Fruit fly (Drosophila melanogaster) whole organism, embryonic: ENCODE data around the gene CG2247.

Source experiments
- Bdp1 ChIP-seq: fragments of 200-800 bp; sonication (Bioruptor generic); optimal IDR thresholded peaks from 3 replicates; lab custom pipeline; 2016; ENCODE audit warnings: missing biosample characterization, missing genetic modification characterization
- Bgb ChIP-seq: fragments of 200-800 bp; sonication (Bioruptor generic); IDR thresholded peaks from 2 replicates; pipeline ENCODE4 v1.3.6; 2022; ENCODE audit warnings: missing biosample characterization, missing genetic modification characterization; ENCODE audit not compliant: partially characterized antibody
- Blimp-1 ChIP-seq: fragments of 200-800 bp; sonication (Bioruptor generic); optimal IDR thresholded peaks from 3 replicates; lab custom pipeline; 2018; ENCODE audit warnings: missing biosample characterization, missing genetic modification characterization, mild to moderate bottlenecking, moderate library complexity, missing genetic modification reagents
- BtbVII ChIP-seq: fragments of 200-800 bp; sonication (Bioruptor generic); optimal IDR thresholded peaks from 3 replicates; lab custom pipeline; 2017; ENCODE audit warnings: missing biosample characterization, mild to moderate bottlenecking, missing genetic modification characterization
- CG10462 ChIP-seq: fragments of 200-800 bp; sonication (Bioruptor generic); optimal IDR thresholded peaks from 2 replicates; lab custom pipeline; 2016; ENCODE audit warnings: missing biosample characterization, missing genetic modification characterization
- CG10543 ChIP-seq: fragments of 200-800 bp; sonication (Bioruptor generic); optimal IDR thresholded peaks from 3 replicates; lab custom pipeline; 2017; ENCODE audit warnings: missing biosample characterization, mild to moderate bottlenecking, missing genetic modification characterization, moderate library complexity
- CG11696 ChIP-seq: fragments of 200-800 bp; sonication (Bioruptor generic); IDR thresholded peaks from 2 replicates; pipeline ENCODE4 v1.3.6; 2022; ENCODE audit warnings: missing biosample characterization, missing genetic modification characterization
- CG13287 ChIP-seq: fragments of 200-800 bp; sonication (Bioruptor generic); IDR thresholded peaks from 2 replicates; pipeline ENCODE4 v1.3.6; 2022; ENCODE audit warnings: missing biosample characterization, missing genetic modification characterization; ENCODE audit not compliant: partially characterized antibody
- CG15479 ChIP-seq: fragments of 200-800 bp; sonication (Bioruptor generic); optimal IDR thresholded peaks from 3 replicates; lab custom pipeline; 2019; ENCODE audit warnings: missing biosample characterization, mild to moderate bottlenecking, missing genetic modification characterization, moderate library complexity
- CG17829 ChIP-seq: fragments of 200-800 bp; optimal IDR thresholded peaks from 2 replicates; lab custom pipeline; 2019; ENCODE audit warnings: missing biosample characterization, mild to moderate bottlenecking, missing genetic modification characterization, moderate library complexity
- CG30403 ChIP-seq: fragments of 200-800 bp; sonication (Bioruptor generic); optimal IDR thresholded peaks from 3 replicates; lab custom pipeline; 2016; ENCODE audit warnings: missing biosample characterization, missing genetic modification characterization
- CG32532 ChIP-seq: fragments of 200-800 bp; sonication (Bioruptor generic); IDR thresholded peaks from 2 replicates; pipeline ENCODE4 v1.3.6; 2022; ENCODE audit warnings: missing biosample characterization, missing genetic modification characterization
- CG34224 ChIP-seq: fragments of 200-800 bp; sonication (Bioruptor generic); IDR thresholded peaks from 3 replicates; pipeline ENCODE4 v1.3.6; 2022; ENCODE audit warnings: missing biosample characterization, missing genetic modification characterization; ENCODE audit not compliant: partially characterized antibody
- CG34422 ChIP-seq: fragments of 200-800 bp; sonication (Bioruptor generic); IDR thresholded peaks from 3 replicates; pipeline ENCODE4 v1.3.6; 2022; ENCODE audit warnings: missing biosample characterization, missing genetic modification characterization
- CG3847 ChIP-seq: fragments of 200-800 bp; sonication (Bioruptor generic); IDR thresholded peaks from 2 replicates; pipeline ENCODE4 v1.3.6; 2022; ENCODE audit warnings: missing biosample characterization, missing genetic modification characterization
- CG6689 ChIP-seq: fragments of 200-800 bp; sonication (Bioruptor generic); IDR thresholded peaks from 2 replicates; pipeline ENCODE4 v1.3.6; 2022; ENCODE audit warnings: missing biosample characterization, missing genetic modification characterization
- CG7928 ChIP-seq: fragments of 200-800 bp; sonication (Bioruptor generic); optimal IDR thresholded peaks from 2 replicates; lab custom pipeline; 2017; ENCODE audit warnings: missing biosample characterization, mild to moderate bottlenecking, missing genetic modification characterization
- CG8089 ChIP-seq: fragments of 200-800 bp; sonication (Bioruptor generic); optimal IDR thresholded peaks from 3 replicates; lab custom pipeline; 2016; ENCODE audit warnings: missing biosample characterization, missing genetic modification characterization
- Ets65A ChIP-seq: fragments of 200-800 bp; sonication (Bioruptor generic); peaks from one replicate; lab custom pipeline; 2016; ENCODE audit warnings: missing biosample characterization, missing genetic modification characterization
- Hmr ChIP-seq: fragments of 200-800 bp; sonication (Bioruptor generic); optimal IDR thresholded peaks from 3 replicates; lab custom pipeline; 2017; ENCODE audit warnings: mild to moderate bottlenecking, missing biosample characterization, missing genetic modification reagents, missing genetic modification characterization
- Jarid2 ChIP-seq: fragments of 200-800 bp; sonication (Bioruptor generic); optimal IDR thresholded peaks from 3 replicates; lab custom pipeline; 2017; ENCODE audit warnings: mild to moderate bottlenecking, missing biosample characterization, missing genetic modification reagents, missing genetic modification characterization
- Meics ChIP-seq: fragments of 200-800 bp; sonication (Bioruptor generic); optimal IDR thresholded peaks from 2 replicates; lab custom pipeline; 2017; ENCODE audit warnings: missing biosample characterization, mild to moderate bottlenecking, missing genetic modification characterization
- NfI ChIP-seq: fragments of 200-800 bp; sonication (Bioruptor generic); optimal IDR thresholded peaks from 3 replicates; lab custom pipeline; 2018; ENCODE audit warnings: missing biosample characterization, mild to moderate bottlenecking, missing genetic modification characterization, moderate library complexity
- Opbp ChIP-seq: fragments of 200-800 bp; sonication (Bioruptor generic); IDR thresholded peaks from 3 replicates; pipeline ENCODE4 v1.3.6; 2022; ENCODE audit warnings: missing biosample characterization, missing genetic modification characterization; ENCODE audit not compliant: partially characterized antibody
- PHDP ChIP-seq: fragments of 200-800 bp; sonication (Bioruptor generic); optimal IDR thresholded peaks from 3 replicates; lab custom pipeline; 2018; ENCODE audit warnings: missing biosample characterization, mild to moderate bottlenecking, missing genetic modification characterization, moderate library complexity
- Rfx ChIP-seq: fragments of 200-800 bp; sonication (Bioruptor generic); IDR thresholded peaks from 2 replicates; pipeline ENCODE4 v1.3.6; 2022; ENCODE audit warnings: missing biosample characterization, missing genetic modification characterization
- Sox102F ChIP-seq: fragments of 200-800 bp; sonication (Bioruptor generic); optimal IDR thresholded peaks from 2 replicates; lab custom pipeline; 2018; ENCODE audit warnings: missing biosample characterization, mild to moderate bottlenecking, missing genetic modification characterization, moderate library complexity
- Stat92E ChIP-seq, 3 experiments: fragments of >200 bp in 2 of 3; fragments of 200-800 bp in 1 of 3; sonication (Bioruptor generic) in 1 of 3; optimal IDR thresholded peaks; 2 replicates each; lab custom pipeline; 2017 to 2019; ENCODE audit warnings: missing biosample characterization in 3 of 3, missing genetic modification characterization in 3 of 3, mild to moderate bottlenecking in 1 of 3, moderate library complexity in 1 of 3
- Xbp1 ChIP-seq: fragments of 200-800 bp; sonication (Bioruptor generic); optimal IDR thresholded peaks from 3 replicates; lab custom pipeline; 2016; ENCODE audit warnings: missing biosample characterization, mild to moderate bottlenecking, missing genetic modification characterization
- ab ChIP-seq: fragments of 200-800 bp; sonication (Bioruptor generic); optimal IDR thresholded peaks from 2 replicates; lab custom pipeline; 2016; ENCODE audit warnings: missing biosample characterization, missing genetic modification characterization
- ac ChIP-seq: fragments of 200-800 bp; sonication (Bioruptor generic); optimal IDR thresholded peaks from 3 replicates; lab custom pipeline; 2017; ENCODE audit warnings: missing biosample characterization, mild to moderate bottlenecking, missing genetic modification characterization
- amos ChIP-seq: fragments of 200-800 bp; sonication (Bioruptor generic); IDR thresholded peaks from 2 replicates; pipeline ENCODE4 v1.3.6; 2022; ENCODE audit warnings: missing biosample characterization, missing genetic modification characterization; ENCODE audit not compliant: partially characterized antibody
- bcd ChIP-seq: fragments of 200-800 bp; sonication (Bioruptor generic); optimal IDR thresholded peaks from 2 replicates; lab custom pipeline; 2017; ENCODE audit warnings: missing biosample characterization, mild to moderate bottlenecking, missing genetic modification characterization
- chinmo ChIP-seq: fragments of 200-800 bp; sonication (Bioruptor generic); IDR thresholded peaks from 4 replicates; pipeline ENCODE4 v1.3.6; 2022; ENCODE audit warnings: missing biosample characterization, missing genetic modification characterization; ENCODE audit not compliant: partially characterized antibody
- chm ChIP-seq: fragments of 200-800 bp; sonication (Bioruptor generic); IDR thresholded peaks from 2 replicates; pipeline ENCODE4 v1.3.6; 2022; ENCODE audit warnings: missing biosample characterization, missing genetic modification characterization
- dati ChIP-seq: fragments of 200-800 bp; sonication (Bioruptor generic); IDR thresholded peaks from 2 replicates; pipeline ENCODE4 v1.3.6; 2022; ENCODE audit warnings: missing biosample characterization, missing genetic modification characterization
- gem ChIP-seq: fragments of 200-800 bp; sonication (Bioruptor generic); optimal IDR thresholded peaks from 2 replicates; lab custom pipeline; 2019; ENCODE audit warnings: missing biosample characterization, mild to moderate bottlenecking, missing genetic modification characterization, moderate library complexity
- her ChIP-seq: fragments of 200-800 bp; sonication (Bioruptor generic); optimal IDR thresholded peaks from 2 replicates; lab custom pipeline; 2016; ENCODE audit warnings: missing biosample characterization, missing genetic modification characterization
- hkb ChIP-seq, 2 experiments: fragments of 200-800 bp in 1 of 2; fragments of >200 bp in 1 of 2; sonication (Bioruptor generic) in 1 of 2; IDR thresholded peaks in 1 of 2; optimal IDR thresholded peaks in 1 of 2; 2 replicates each; pipeline versions ENCODE4 v1.3.6 to Lab custom; 2017 to 2022; ENCODE audit warnings: missing biosample characterization in 1 of 2, missing genetic modification characterization in 1 of 2
- lab ChIP-seq: fragments of 200-800 bp; sonication (Bioruptor generic); optimal IDR thresholded peaks from 3 replicates; lab custom pipeline; 2017; ENCODE audit warnings: missing biosample characterization, missing genetic modification characterization, mild to moderate bottlenecking, moderate library complexity, missing genetic modification reagents
- luna ChIP-seq: fragments of 200-800 bp; sonication (Bioruptor generic); optimal IDR thresholded peaks from 2 replicates; lab custom pipeline; 2016; ENCODE audit warnings: missing biosample characterization, missing genetic modification characterization
- nom ChIP-seq: fragments of 200-800 bp; sonication (Bioruptor generic); optimal IDR thresholded peaks from 2 replicates; lab custom pipeline; 2017; ENCODE audit warnings: missing biosample characterization, missing genetic modification characterization, mild to moderate bottlenecking, moderate library complexity, missing genetic modification reagents
- oc ChIP-seq: fragments of 200-800 bp; sonication (Bioruptor generic); optimal IDR thresholded peaks from 2 replicates; lab custom pipeline; 2018; ENCODE audit warnings: missing biosample characterization, mild to moderate bottlenecking, missing genetic modification characterization, moderate library complexity
- ranshi ChIP-seq: fragments of 200-800 bp; sonication (Bioruptor generic); IDR thresholded peaks from 2 replicates; pipeline ENCODE4 v1.3.6; 2022; ENCODE audit warnings: missing biosample characterization, missing genetic modification characterization
- row ChIP-seq: fragments of 200-800 bp; sonication (Bioruptor generic); IDR thresholded peaks from 3 replicates; pipeline ENCODE4 v1.3.6; 2022; ENCODE audit warnings: missing biosample characterization, missing genetic modification characterization
- salm ChIP-seq: fragments of 200-800 bp; sonication (Bioruptor generic); optimal IDR thresholded peaks from 2 replicates; lab custom pipeline; 2018; ENCODE audit warnings: missing biosample characterization, mild to moderate bottlenecking, missing genetic modification characterization
- so ChIP-seq: fragments of 200-800 bp; sonication (Bioruptor generic); IDR thresholded peaks from 3 replicates; pipeline ENCODE4 v1.3.6; 2022; ENCODE audit warnings: missing biosample characterization, missing genetic modification characterization
- vfl ChIP-seq: fragments of 200-800 bp; sonication (Bioruptor generic); optimal IDR thresholded peaks from 2 replicates; lab custom pipeline; 2016; ENCODE audit warnings: missing biosample characterization, missing genetic modification characterization

Gene CG2247

DNA sequence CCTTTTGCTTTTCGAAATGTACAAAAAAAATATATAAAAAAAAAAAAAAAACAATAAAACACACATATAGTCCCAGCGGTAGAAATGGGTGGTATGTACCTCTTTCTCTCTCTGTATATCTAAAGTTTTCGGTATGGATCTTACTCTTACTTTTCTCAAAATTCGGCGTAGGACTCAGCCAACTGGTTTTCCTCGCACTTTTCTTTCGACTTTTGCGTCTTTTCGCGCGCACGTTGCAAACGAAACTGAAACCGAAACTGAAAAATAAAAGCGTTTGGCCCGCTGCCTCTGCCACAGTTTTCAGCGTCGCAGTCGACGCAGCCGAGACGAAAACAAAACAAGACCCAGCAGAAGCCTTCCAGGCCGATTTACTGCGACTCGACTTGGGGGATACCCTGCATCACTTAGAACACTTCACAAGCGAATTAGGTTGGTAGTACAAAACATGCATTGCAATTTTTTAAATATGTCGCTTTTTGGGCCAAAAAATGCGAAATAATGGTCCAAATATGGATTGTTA is 53.0 kb downstream of the CG2247 start, which contains the start of gene CG1572 (continued):
- TF ChIP-seq CG13287, result peak; percentile 8; the same call in 1 of the 2 replicates
- peak; percentile 35 for TF ChIP-seq her (GFP tag; lab: Kevin White, UChicago)
- 0 out of 2 replicates have a peak, but pooled peaks have one; percentile 12 for TF ChIP-seq CG3847 (GFP tag; lab: Robert Waterston, UW)
- no peak for TF ChIP-seq vfl
- no peak for TF ChIP-seq CG10462 (GFP tag; lab: Kevin White, UChicago)
- peak; percentile 23 for TF ChIP-seq lab (GFP tag; lab: Kevin White, UChicago)
- no peak for TF ChIP-seq ab (GFP tag; lab: Kevin White, UChicago)
- peak; percentile 44; the same call in 1 of the 3 replicates for TF ChIP-seq CG34422 (GFP tag; lab: Robert Waterston, UW)
- peak; percentile 34; the same call in 1 of the 2 replicates for TF ChIP-seq ranshi (GFP tag; lab: Robert Waterston, UW)
- TF ChIP-seq BtbVII (GFP tag; lab: Kevin White, UChicago), result peak; percentile 25
- TF ChIP-seq Stat92E (GFP tag; optimal IDR thresholded peaks at IDR 0.05; lab: Kevin White, UChicago), result no peak
- TF ChIP-seq amos, result no peak; the same call in 1 of the 2 replicates
- TF ChIP-seq Opbp (GFP tag; lab: Robert Waterston, UW), result no peak
- TF ChIP-seq CG11696 (GFP tag; lab: Robert Waterston, UW), result peak; percentile 63
- TF ChIP-seq Blimp-1 (GFP tag; lab: Kevin White, UChicago), result peak; percentile 85
- TF ChIP-seq CG10543 (GFP tag; lab: Kevin White, UChicago), result peak; percentile 43
- no peak for TF ChIP-seq CG8089 (GFP tag; lab: Kevin White, UChicago)
- no peak for TF ChIP-seq PHDP (tag; lab: Kevin White, UChicago)
- TF ChIP-seq Xbp1 (GFP tag; lab: Kevin White, UChicago), result peak; percentile 14
- no peak for TF ChIP-seq CG30403 (GFP tag; lab: Kevin White, UChicago)
- no peak for TF ChIP-seq CG15479 (GFP tag; lab: Kevin White, UChicago)
- no peak for TF ChIP-seq gem (tag; lab: Kevin White, UChicago)
- peak; percentile 42 for TF ChIP-seq CG32532 (GFP tag; lab: Robert Waterston, UW)
- peak; percentile 53; the same call in 1 of the 2 replicates for TF ChIP-seq Bgb (GFP tag; lab: Robert Waterston, UW)
- no peak for TF ChIP-seq ac (GFP tag; lab: Kevin White, UChicago)
- peak; percentile 57 for TF ChIP-seq Jarid2 (GFP tag; lab: Kevin White, UChicago)
- TF ChIP-seq NfI (GFP tag; lab: Kevin White, UChicago), result peak; percentile 20
- no peak for TF ChIP-seq dati (GFP tag; lab: Robert Waterston, UW)
- TF ChIP-seq so (GFP tag; lab: Robert Waterston, UW), result 0 out of 3 replicates have a peak, but pooled peaks have one; percentile 43
- TF ChIP-seq Ets65A (GFP tag; lab: Kevin White, UChicago), result peak; percentile 87
- TF ChIP-seq salm (tag; lab: Kevin White, UChicago), result no peak
- TF ChIP-seq CG7928 (GFP tag; lab: Kevin White, UChicago), result no peak
- TF ChIP-seq nom (GFP tag; lab: Kevin White, UChicago), result peak; percentile 7
- TF ChIP-seq hkb (optimal IDR thresholded peaks at IDR 0.05; lab: Kevin White, UChicago), result no peak
- TF ChIP-seq hkb (GFP tag; IDR thresholded peaks at IDR 0.05; lab: Robert Waterston, UW), result 0 out of 2 replicates have a peak, but pooled peaks have one; percentile 18
- TF ChIP-seq Hmr (GFP tag; lab: Kevin White, UChicago), result peak; percentile 16
- no peak for TF ChIP-seq bcd
- no peak for TF ChIP-seq Sox102F
- no peak for TF ChIP-seq oc (tag; lab: Kevin White, UChicago)
- TF ChIP-seq CG34224 (GFP tag; lab: Robert Waterston, UW), result peak; percentile 37; the same call in 1 of the 3 replicates
- TF ChIP-seq CG6689 (GFP tag; lab: Robert Waterston, UW), result 0 out of 2 replicates have a peak, but pooled peaks have one; percentile 29
- peak; percentile 11 for TF ChIP-seq Meics (GFP tag; lab: Kevin White, UChicago)
- TF ChIP-seq chm, result peak; percentile 23; the same call in 1 of the 2 replicates
- TF ChIP-seq Bdp1 (GFP tag; lab: Kevin White, UChicago), result no peak
- TF ChIP-seq chinmo (GFP tag; lab: Robert Waterston, UW), result 0 out of 4 replicates have a peak, but pooled peaks have one; percentile 46
- no peak for TF ChIP-seq CG17829 (tag; lab: Kevin White, UChicago)
- peak; percentile 78 for TF ChIP-seq row (GFP tag; lab: Robert Waterston, UW)
- TF ChIP-seq luna, result no peak
- TF ChIP-seq Rfx, result peak; percentile 51; the same call in 1 of the 2 replicates
